Worm (Caenorhabditis elegans) whole organism, L1 larva: Measurements from ENCODE around the gene nmur-1.
A peak's percentile ranks its signal among the peaks of the same experiment; 100 is the strongest.

Experiments used
- C04F5.9 ChIP-seq: sonication (generic microtip); optimal IDR thresholded peaks from 2 replicates; lab custom pipeline; 2016; ENCODE audit warnings: missing genetic modification characterization, missing compliant biosample characterization
- C34B4.2 ChIP-seq: sonication (generic microtip); optimal IDR thresholded peaks from 2 replicates; lab custom pipeline; 2017; ENCODE audit warnings: mild to moderate bottlenecking, missing genetic modification characterization, missing compliant biosample characterization
- F16B12.6 ChIP-seq: fragments of 150-350 bp; optimal IDR thresholded peaks from 2 replicates; lab custom pipeline; 2014; ENCODE audit warnings: missing biosample characterization, missing genetic modification characterization
- aha-1 ChIP-seq: fragments of 150-350 bp; optimal IDR thresholded peaks from 2 replicates; lab custom pipeline; 2014; ENCODE audit warnings: missing biosample characterization, missing genetic modification characterization
- alr-1 ChIP-seq: fragments of 200-800 bp; sonication (Bioruptor generic); optimal IDR thresholded peaks from 2 replicates; lab custom pipeline; 2018; ENCODE audit warnings: borderline replicate concordance, mild to moderate bottlenecking, missing genetic modification characterization, missing compliant biosample characterization
- aly-2 ChIP-seq: fragments of 150-350 bp; optimal IDR thresholded peaks from 2 replicates; lab custom pipeline; 2014; ENCODE audit warnings: missing biosample characterization, missing genetic modification characterization
- ceh-8 ChIP-seq: fragments of 200-800 bp; sonication (Bioruptor generic); optimal IDR thresholded peaks from 2 replicates; lab custom pipeline; 2018; ENCODE audit warnings: mild to moderate bottlenecking, missing genetic modification characterization, moderate library complexity, missing compliant biosample characterization
- ceh-82 ChIP-seq, 3 experiments: fragments of 150-350 bp in 1 of 3; sonication (generic microtip) in 2 of 3; optimal IDR thresholded peaks; 2 replicates each; lab custom pipeline; 2014 to 2017; ENCODE audit warnings: missing biosample characterization in 3 of 3, missing genetic modification characterization in 3 of 3
- ceh-88 ChIP-seq: fragments of 200-800 bp; sonication (Bioruptor generic); IDR thresholded peaks from 2 replicates; pipeline ENCODE4 v1.3.6; 2022; ENCODE audit warnings: missing genetic modification characterization, missing compliant biosample characterization
- ceh-90 ChIP-seq: sonication (generic microtip); optimal IDR thresholded peaks from 2 replicates; lab custom pipeline; 2016; ENCODE audit warnings: missing genetic modification characterization, missing compliant biosample characterization
- ces-1 ChIP-seq: fragments of 150-350 bp; optimal IDR thresholded peaks from 2 replicates; lab custom pipeline; 2014; ENCODE audit warnings: missing biosample characterization, missing genetic modification reagents, missing genetic modification characterization
- dpl-1 ChIP-seq, 3 experiments: fragments of 150-350 bp in 2 of 3; sonication (generic microtip) in 1 of 3; optimal IDR thresholded peaks; 2 replicates each; lab custom pipeline; 2014 to 2017; ENCODE audit warnings: missing biosample characterization in 3 of 3, missing genetic modification characterization in 3 of 3, missing genetic modification reagents in 3 of 3
- dsc-1 ChIP-seq: sonication (generic microtip); optimal IDR thresholded peaks from 2 replicates; lab custom pipeline; 2016; ENCODE audit warnings: mild to moderate bottlenecking, missing genetic modification characterization, missing compliant biosample characterization
- efl-3 ChIP-seq: fragments of 200-800 bp; sonication (Bioruptor generic); optimal IDR thresholded peaks from 2 replicates; lab custom pipeline; 2018; ENCODE audit warnings: mild to moderate bottlenecking, missing genetic modification characterization, missing compliant biosample characterization
- egl-27 ChIP-seq, 2 experiments: fragments of 150-350 bp in 1 of 2; sonication (generic microtip); optimal IDR thresholded peaks; 3 replicates each; lab custom pipeline; 2017 to 2018; ENCODE audit warnings: missing biosample characterization in 2 of 2, missing genetic modification characterization in 2 of 2, missing genetic modification reagents in 2 of 2
- elt-2 ChIP-seq: sonication (generic microtip); optimal IDR thresholded peaks from 2 replicates; lab custom pipeline; 2016; ENCODE audit warnings: missing genetic modification characterization, mild to moderate bottlenecking, inconsistent platforms, missing compliant biosample characterization, missing genetic modification reagents
- elt-3 ChIP-seq, 6 experiments: fragments of 150-350 bp in 1 of 6; sonication (generic microtip); optimal IDR thresholded peaks; 2 replicates each; lab custom pipeline; 2017 to 2018; ENCODE audit warnings: missing biosample characterization in 6 of 6, missing genetic modification characterization in 6 of 6, inconsistent platforms in 1 of 6
- ets-5 ChIP-seq: fragments of 200-800 bp; sonication (Bioruptor generic); IDR thresholded peaks from 2 replicates; pipeline ENCODE4 v1.3.6; 2022; ENCODE audit warnings: missing genetic modification characterization, missing compliant biosample characterization
- fkh-10 ChIP-seq: sonication (generic microtip); optimal IDR thresholded peaks from 2 replicates; lab custom pipeline; 2017; ENCODE audit warnings: missing biosample characterization, missing genetic modification reagents, missing genetic modification characterization
- fkh-4 ChIP-seq: sonication (generic microtip); optimal IDR thresholded peaks from 2 replicates; lab custom pipeline; 2016; ENCODE audit warnings: missing compliant biosample characterization, missing genetic modification characterization, borderline replicate concordance
- fkh-8 ChIP-seq: sonication (generic microtip); optimal IDR thresholded peaks from 2 replicates; lab custom pipeline; 2016; ENCODE audit warnings: mild to moderate bottlenecking, missing genetic modification characterization, missing compliant biosample characterization
- grh-1 ChIP-seq: fragments of 200-800 bp; sonication (Bioruptor generic); IDR thresholded peaks from 2 replicates; pipeline ENCODE4 v1.3.6; 2022; ENCODE audit warnings: missing genetic modification reagents, missing genetic modification characterization, missing compliant biosample characterization
- hlh-4 ChIP-seq: sonication (generic microtip); optimal IDR thresholded peaks from 2 replicates; lab custom pipeline; 2016; ENCODE audit warnings: mild to moderate bottlenecking, missing genetic modification characterization, missing compliant biosample characterization
- isw-1 ChIP-seq: fragments of 200-800 bp; sonication (Bioruptor generic); IDR thresholded peaks from 2 replicates; pipeline ENCODE4 v1.3.6; 2022; ENCODE audit warnings: missing genetic modification characterization, missing compliant biosample characterization
- jun-1 ChIP-seq: fragments of 150-350 bp; optimal IDR thresholded peaks from 2 replicates; lab custom pipeline; 2014; ENCODE audit warnings: missing biosample characterization, missing genetic modification reagents, missing genetic modification characterization
- lin-13 ChIP-seq: fragments of 150-350 bp; optimal IDR thresholded peaks from 2 replicates; lab custom pipeline; 2014; ENCODE audit warnings: missing biosample characterization, missing genetic modification reagents, missing genetic modification characterization
- lin-14 ChIP-seq: fragments of 200-800 bp; sonication (Bioruptor generic); optimal IDR thresholded peaks from 2 replicates; lab custom pipeline; 2018; ENCODE audit warnings: mild to moderate bottlenecking, missing genetic modification characterization, moderate library complexity, missing compliant biosample characterization
- lin-15B ChIP-seq: fragments of 150-350 bp; sonication (generic microtip); optimal IDR thresholded peaks from 3 replicates; lab custom pipeline; 2014; ENCODE audit warnings: missing biosample characterization, missing genetic modification characterization
- lin-39 ChIP-seq: fragments of 150-350 bp; optimal IDR thresholded peaks from 2 replicates; lab custom pipeline; 2014; ENCODE audit warnings: missing biosample characterization, missing genetic modification reagents, missing genetic modification characterization
- mab-9 ChIP-seq: fragments of 200-800 bp; sonication (Bioruptor generic); IDR thresholded peaks from 2 replicates; pipeline ENCODE4 v1.3.6; 2022; ENCODE audit warnings: missing genetic modification reagents, missing genetic modification characterization, missing compliant biosample characterization
- mef-2 ChIP-seq: fragments of 150-350 bp; optimal IDR thresholded peaks from 2 replicates; lab custom pipeline; 2014; ENCODE audit warnings: missing biosample characterization, missing genetic modification characterization
- nhr-11 ChIP-seq: fragments of 150-350 bp; optimal IDR thresholded peaks from 2 replicates; lab custom pipeline; 2014; ENCODE audit warnings: missing biosample characterization, missing genetic modification characterization
- nhr-19 ChIP-seq: fragments of 200-800 bp; sonication (Bioruptor generic); conservative IDR thresholded peaks from 2 replicates; pipeline ENCODE4 v1.3.6; 2022; ENCODE audit warnings: missing genetic modification characterization, missing compliant biosample characterization
- nhr-20 ChIP-seq: sonication (generic microtip); optimal IDR thresholded peaks from 2 replicates; lab custom pipeline; 2016; ENCODE audit warnings: mild to moderate bottlenecking, missing genetic modification characterization, missing compliant biosample characterization
- nhr-237 ChIP-seq: fragments of 150-350 bp; optimal IDR thresholded peaks from 2 replicates; lab custom pipeline; 2014; ENCODE audit warnings: missing biosample characterization, missing genetic modification characterization
- nhr-47 ChIP-seq: sonication (generic microtip); optimal IDR thresholded peaks from 2 replicates; lab custom pipeline; 2016; ENCODE audit warnings: mild to moderate bottlenecking, missing genetic modification characterization, moderate library complexity, missing compliant biosample characterization
- nhr-71 ChIP-seq: sonication (generic microtip); optimal IDR thresholded peaks from 2 replicates; lab custom pipeline; 2016; ENCODE audit warnings: mild to moderate bottlenecking, missing genetic modification characterization, moderate library complexity, missing compliant biosample characterization
- nhr-77 ChIP-seq: fragments of 150-350 bp; optimal IDR thresholded peaks from 2 replicates; lab custom pipeline; 2014; ENCODE audit warnings: missing biosample characterization, missing genetic modification characterization
- nhr-85 ChIP-seq: sonication (generic microtip); peaks from one replicate; lab custom pipeline; 2016; ENCODE audit warnings: missing genetic modification characterization, inconsistent platforms, missing compliant biosample characterization
- pag-3 ChIP-seq: sonication (generic microtip); optimal IDR thresholded peaks from 2 replicates; lab custom pipeline; 2017; ENCODE audit warnings: missing genetic modification characterization, mild to moderate bottlenecking, missing compliant biosample characterization, antibody characterized with exemption, borderline replicate concordance; ENCODE audit not compliant: insufficient read depth
- pax-3 ChIP-seq: fragments of 200-800 bp; sonication (Bioruptor generic); optimal IDR thresholded peaks from 2 replicates; lab custom pipeline; 2018; ENCODE audit warnings: mild to moderate bottlenecking, missing genetic modification characterization, moderate library complexity, missing compliant biosample characterization
- rnt-1 ChIP-seq: sonication (generic microtip); optimal IDR thresholded peaks from 2 replicates; lab custom pipeline; 2016; ENCODE audit warnings: mild to moderate bottlenecking, missing genetic modification characterization, moderate library complexity, missing compliant biosample characterization
- skn-1 ChIP-seq: fragments of 150-350 bp; optimal IDR thresholded peaks from 2 replicates; lab custom pipeline; 2014; ENCODE audit warnings: missing biosample characterization, missing genetic modification characterization
- sox-4 ChIP-seq: sonication (generic microtip); optimal IDR thresholded peaks from 2 replicates; lab custom pipeline; 2016; ENCODE audit warnings: missing genetic modification characterization, missing compliant biosample characterization
- sptf-1 ChIP-seq: fragments of 150-350 bp; optimal IDR thresholded peaks from 2 replicates; lab custom pipeline; 2014; ENCODE audit warnings: missing biosample characterization, missing genetic modification characterization
- swsn-7 ChIP-seq: sonication (generic microtip); optimal IDR thresholded peaks from 2 replicates; lab custom pipeline; 2016; ENCODE audit warnings: missing genetic modification characterization, missing compliant biosample characterization
- tlp-1 ChIP-seq: fragments of 150-350 bp; optimal IDR thresholded peaks from 2 replicates; lab custom pipeline; 2014; ENCODE audit warnings: missing biosample characterization, missing genetic modification characterization
- unc-62 ChIP-seq: fragments of 150-350 bp; optimal IDR thresholded peaks from 2 replicates; lab custom pipeline; 2014; ENCODE audit warnings: missing biosample characterization, missing genetic modification reagents, missing genetic modification characterization
- unc-86 ChIP-seq: sonication (generic microtip); optimal IDR thresholded peaks from 2 replicates; lab custom pipeline; 2016; ENCODE audit warnings: missing genetic modification characterization, missing compliant biosample characterization
- xbp-1 ChIP-seq: sonication (generic microtip); optimal IDR thresholded peaks from 2 replicates; lab custom pipeline; 2016; ENCODE audit warnings: missing genetic modification characterization, missing compliant biosample characterization
- ztf-4 ChIP-seq: fragments of 150-350 bp; optimal IDR thresholded peaks from 2 replicates; lab custom pipeline; 2014; ENCODE audit warnings: missing biosample characterization, missing genetic modification characterization

Gene nmur-1

ce11 chrX:8953011-8953410, 27.8 kb upstream of the nmur-1 start:
- TF ChIP-seq pag-3 (tag; lab: Kevin White, UChicago) (no peak), elt-2 (tag; lab: Kevin White, UChicago) (no peak), dpl-1 (GFP tag; optimal IDR thresholded peaks at IDR 0.05; lab: Kevin White, UChicago) (no peak), skn-1 (tag; lab: Kevin White, UChicago) (no peak), aly-2 (tag; lab: Kevin White, UChicago) (no peak), C04F5.9 (tag; lab: Kevin White, UChicago) (no peak), lin-14 (GFP tag; lab: Kevin White, UChicago) (peak; percentile 10), ceh-90 (peak; percentile 7), nhr-77 (no peak), nhr-47 (tag; lab: Kevin White, UChicago) (peak; percentile 2), ets-5 (no peak), efl-3 (GFP tag; lab: Kevin White, UChicago) (no peak), unc-62 (GFP tag; lab: Kevin White, UChicago) (no peak), nhr-71 (tag; lab: Kevin White, UChicago) (peak; percentile 47), hlh-4 (tag; lab: Kevin White, UChicago) (no peak), ceh-8 (GFP tag; lab: Kevin White, UChicago) (peak; percentile 97), dsc-1 (tag; lab: Kevin White, UChicago) (peak; percentile 51), grh-1 (GFP tag; lab: Robert Waterston, UW) (no peak), fkh-10 (GFP tag; lab: Kevin White, UChicago) (no peak), C34B4.2 (tag; lab: Kevin White, UChicago) (no peak), nhr-20 (tag; lab: Kevin White, UChicago) (peak; percentile 1), fkh-8 (peak; percentile 55), lin-13 (GFP tag; lab: Kevin White, UChicago) (no peak)
- TF ChIP-seq, all 84 proteins: peak for 8

- TF ChIP-seq elt-3 (tag; optimal IDR thresholded peaks at IDR 0.05; lab: Kevin White, UChicago) = no peak
- no peak for TF ChIP-seq jun-1
- TF ChIP-seq fkh-4 (tag; lab: Kevin White, UChicago) = no peak
- TF ChIP-seq lin-15B (tag; lab: Kevin White, UChicago) = no peak
- no peak for TF ChIP-seq alr-1 (tag; lab: Kevin White, UChicago)
- TF ChIP-seq xbp-1 (tag; lab: Kevin White, UChicago) = no peak
- no peak for TF ChIP-seq nhr-85 (tag; lab: Kevin White, UChicago)
- no peak for TF ChIP-seq mef-2
- no peak for TF ChIP-seq ztf-4
- no peak for TF ChIP-seq ceh-88
- no peak for TF ChIP-seq aha-1 (tag; lab: Kevin White, UChicago)
- no peak for TF ChIP-seq sptf-1
- no peak for TF ChIP-seq swsn-7 (tag; lab: Kevin White, UChicago)
- TF ChIP-seq ces-1 = no peak
- TF ChIP-seq egl-27 (tag; optimal IDR thresholded peaks at IDR 0.05; lab: Kevin White, UChicago) = no peak
- TF ChIP-seq isw-1 (GFP tag; lab: Robert Waterston, UW) = no peak
- TF ChIP-seq unc-86 = no peak
- TF ChIP-seq F16B12.6 = no peak
- no peak for TF ChIP-seq C04F5.9 (tag; lab: Kevin White, UChicago)
- no peak for TF ChIP-seq elt-2 (tag; lab: Kevin White, UChicago)
- TF ChIP-seq, all 84 proteins: peak for 0
Measured at ce11 chrX:8955808-8956207, 25.0 kb upstream of the nmur-1 start.

ce11 chrX:8957974-8958373, 22.8 kb upstream of the nmur-1 start:
- TF ChIP-seq xbp-1 (tag; lab: Kevin White, UChicago) (no peak), sox-4 (no peak), ceh-82 (tag; optimal IDR thresholded peaks at IDR 0.05; lab: Kevin White, UChicago) (no peak), nhr-19 (GFP tag; lab: Robert Waterston, UW) (no peak), mab-9 (no peak), fkh-4 (tag; lab: Kevin White, UChicago) (no peak), lin-15B (tag; lab: Kevin White, UChicago) (no peak), pax-3 (tag; lab: Kevin White, UChicago) (no peak), swsn-7 (tag; lab: Kevin White, UChicago) (no peak), rnt-1 (no peak), nhr-237 (tag; lab: Kevin White, UChicago) (no peak), nhr-47 (tag; lab: Kevin White, UChicago) (peak; percentile 51), nhr-11 (tag; lab: Kevin White, UChicago) (no peak), tlp-1 (tag; lab: Kevin White, UChicago) (no peak), aly-2 (tag; lab: Kevin White, UChicago) (no peak), lin-39 (tag; lab: Kevin White, UChicago) (no peak), F16B12.6 (no peak)
